Fruit fly (Drosophila melanogaster) Kc167 (cell line): Measurements from ENCODE around the gene hiw.

ENCODE experiments used
- Myc ChIP-seq: fragments of >200 bp; optimal IDR thresholded peaks from 2 replicates; lab custom pipeline; 2017; ENCODE audit warnings: missing external identifiers
- psq ChIP-seq: fragments of >200 bp; optimal IDR thresholded peaks from 2 replicates; lab custom pipeline; 2017; ENCODE audit warnings: missing external identifiers
- ttk ChIP-seq: sonication (Bioruptor generic); optimal IDR thresholded peaks from 2 replicates; lab custom pipeline; 2017; ENCODE audit warnings: missing external identifiers

dm6 chrX:15076606-15077005 lies 13.4 kb upstream of the hiw start:
- TF ChIP-seq Myc (lab: Kevin White, UChicago) (no peak), ttk (lab: Kevin White, UChicago) (no peak), psq (lab: Kevin White, UChicago) (no peak)
